Worm (Caenorhabditis elegans) whole organism, L1 larva: ENCODE data around the gene otub-1.

ENCODE experiments used
- C04F5.9 ChIP-seq: sonication (generic microtip); optimal IDR thresholded peaks from 2 replicates; lab custom pipeline; 2016; ENCODE audit warnings: missing genetic modification characterization, missing compliant biosample characterization
- C16A3.4 ChIP-seq: fragments of 150-350 bp; optimal IDR thresholded peaks from 2 replicates; lab custom pipeline; 2014; ENCODE audit warnings: missing biosample characterization, missing genetic modification characterization
- Y116A8C.19 ChIP-seq: sonication (generic microtip); optimal IDR thresholded peaks from 2 replicates; lab custom pipeline; 2016; ENCODE audit warnings: missing compliant biosample characterization, missing genetic modification characterization, borderline replicate concordance
- aha-1 ChIP-seq: fragments of 150-350 bp; optimal IDR thresholded peaks from 2 replicates; lab custom pipeline; 2014; ENCODE audit warnings: missing biosample characterization, missing genetic modification characterization
- alr-1 ChIP-seq: fragments of 200-800 bp; sonication (Bioruptor generic); optimal IDR thresholded peaks from 2 replicates; lab custom pipeline; 2018; ENCODE audit warnings: borderline replicate concordance, mild to moderate bottlenecking, missing genetic modification characterization, missing compliant biosample characterization
- aly-2 ChIP-seq: fragments of 150-350 bp; optimal IDR thresholded peaks from 2 replicates; lab custom pipeline; 2014; ENCODE audit warnings: missing biosample characterization, missing genetic modification characterization
- ama-1 ChIP-seq: fragments of 150-350 bp; optimal IDR thresholded peaks from 2 replicates; lab custom pipeline; 2014
- blmp-1 ChIP-seq: fragments of 150-350 bp; optimal IDR thresholded peaks from 2 replicates; lab custom pipeline; 2014; ENCODE audit warnings: missing biosample characterization, missing genetic modification characterization
- ceh-63 ChIP-seq: fragments of 200-800 bp; sonication (Bioruptor generic); optimal IDR thresholded peaks from 2 replicates; lab custom pipeline; 2018; ENCODE audit warnings: mild to moderate bottlenecking, missing genetic modification characterization, missing compliant biosample characterization
- ceh-88 ChIP-seq: fragments of 200-800 bp; sonication (Bioruptor generic); IDR thresholded peaks from 2 replicates; pipeline ENCODE4 v1.3.6; 2022; ENCODE audit warnings: missing genetic modification characterization, missing compliant biosample characterization
- ceh-90 ChIP-seq: sonication (generic microtip); optimal IDR thresholded peaks from 2 replicates; lab custom pipeline; 2016; ENCODE audit warnings: missing genetic modification characterization, missing compliant biosample characterization
- ces-1 ChIP-seq: fragments of 150-350 bp; optimal IDR thresholded peaks from 2 replicates; lab custom pipeline; 2014; ENCODE audit warnings: missing biosample characterization, missing genetic modification reagents, missing genetic modification characterization
- dpl-1 ChIP-seq, 3 experiments: fragments of 150-350 bp in 2 of 3; sonication (generic microtip) in 1 of 3; optimal IDR thresholded peaks; 2 replicates each; lab custom pipeline; 2014 to 2017; ENCODE audit warnings: missing biosample characterization in 3 of 3, missing genetic modification characterization in 3 of 3, missing genetic modification reagents in 3 of 3
- dsc-1 ChIP-seq: sonication (generic microtip); optimal IDR thresholded peaks from 2 replicates; lab custom pipeline; 2016; ENCODE audit warnings: mild to moderate bottlenecking, missing genetic modification characterization, missing compliant biosample characterization
- efl-3 ChIP-seq: fragments of 200-800 bp; sonication (Bioruptor generic); optimal IDR thresholded peaks from 2 replicates; lab custom pipeline; 2018; ENCODE audit warnings: mild to moderate bottlenecking, missing genetic modification characterization, missing compliant biosample characterization
- egl-13 ChIP-seq: sonication (generic microtip); optimal IDR thresholded peaks from 2 replicates; lab custom pipeline; 2016; ENCODE audit warnings: missing genotype, missing genetic modification reagents, missing genetic modification characterization, missing compliant biosample characterization
- egl-27 ChIP-seq, 2 experiments: fragments of 150-350 bp in 1 of 2; sonication (generic microtip); optimal IDR thresholded peaks; 3 replicates each; lab custom pipeline; 2017 to 2018; ENCODE audit warnings: missing biosample characterization in 2 of 2, missing genetic modification characterization in 2 of 2, missing genetic modification reagents in 2 of 2
- fkh-10 ChIP-seq: sonication (generic microtip); optimal IDR thresholded peaks from 2 replicates; lab custom pipeline; 2017; ENCODE audit warnings: missing biosample characterization, missing genetic modification reagents, missing genetic modification characterization
- fkh-4 ChIP-seq: sonication (generic microtip); optimal IDR thresholded peaks from 2 replicates; lab custom pipeline; 2016; ENCODE audit warnings: missing compliant biosample characterization, missing genetic modification characterization, borderline replicate concordance
- fos-1 ChIP-seq: fragments of 150-350 bp; optimal IDR thresholded peaks from 2 replicates; lab custom pipeline; 2014; ENCODE audit warnings: missing biosample characterization, missing genetic modification characterization
- grh-1 ChIP-seq: fragments of 200-800 bp; sonication (Bioruptor generic); IDR thresholded peaks from 2 replicates; pipeline ENCODE4 v1.3.6; 2022; ENCODE audit warnings: missing genetic modification reagents, missing genetic modification characterization, missing compliant biosample characterization
- hlh-17 ChIP-seq: fragments of 200-800 bp; sonication (Bioruptor generic); optimal IDR thresholded peaks from 2 replicates; lab custom pipeline; 2018; ENCODE audit warnings: missing genetic modification characterization, mild to moderate bottlenecking, missing compliant biosample characterization, moderate library complexity, borderline replicate concordance
- hpl-2 ChIP-seq: fragments of 150-350 bp; optimal IDR thresholded peaks from 2 replicates; lab custom pipeline; 2014; ENCODE audit warnings: missing biosample characterization, missing genetic modification reagents, missing genetic modification characterization
- irx-1 ChIP-seq: sonication (generic microtip); optimal IDR thresholded peaks from 2 replicates; lab custom pipeline; 2016; ENCODE audit warnings: missing genetic modification characterization, missing compliant biosample characterization
- isw-1 ChIP-seq: fragments of 200-800 bp; sonication (Bioruptor generic); IDR thresholded peaks from 2 replicates; pipeline ENCODE4 v1.3.6; 2022; ENCODE audit warnings: missing genetic modification characterization, missing compliant biosample characterization
- jun-1 ChIP-seq: fragments of 150-350 bp; optimal IDR thresholded peaks from 2 replicates; lab custom pipeline; 2014; ENCODE audit warnings: missing biosample characterization, missing genetic modification reagents, missing genetic modification characterization
- lin-14 ChIP-seq: fragments of 200-800 bp; sonication (Bioruptor generic); optimal IDR thresholded peaks from 2 replicates; lab custom pipeline; 2018; ENCODE audit warnings: mild to moderate bottlenecking, missing genetic modification characterization, moderate library complexity, missing compliant biosample characterization
- lin-35 ChIP-seq, 2 experiments: fragments of 150-350 bp; optimal IDR thresholded peaks; 2 replicates each; lab custom pipeline; 2014; ENCODE audit warnings: missing biosample characterization in 2 of 2, missing genetic modification characterization in 2 of 2, missing genetic modification reagents in 2 of 2
- lir-3 ChIP-seq: sonication (generic microtip); optimal IDR thresholded peaks from 2 replicates; lab custom pipeline; 2016; ENCODE audit warnings: mild to moderate bottlenecking, missing genetic modification characterization, moderate library complexity, missing compliant biosample characterization; ENCODE audit not compliant: poor library complexity
- lsy-2 ChIP-seq, 2 experiments: fragments of 150-350 bp; optimal IDR thresholded peaks; 2 replicates each; lab custom pipeline; 2014; ENCODE audit warnings: missing biosample characterization in 2 of 2, missing genetic modification characterization in 2 of 2
- mab-9 ChIP-seq: fragments of 200-800 bp; sonication (Bioruptor generic); IDR thresholded peaks from 2 replicates; pipeline ENCODE4 v1.3.6; 2022; ENCODE audit warnings: missing genetic modification reagents, missing genetic modification characterization, missing compliant biosample characterization
- mdl-1 ChIP-seq, 2 experiments: fragments of 150-350 bp; optimal IDR thresholded peaks; 2 replicates each; lab custom pipeline; 2014 to 2017; ENCODE audit warnings: missing biosample characterization in 2 of 2, missing genetic modification characterization in 2 of 2, inconsistent platforms in 1 of 2
- mep-1 ChIP-seq: fragments of 150-350 bp; optimal IDR thresholded peaks from 2 replicates; lab custom pipeline; 2014; ENCODE audit warnings: missing biosample characterization, missing genetic modification characterization
- nhr-11 ChIP-seq: fragments of 150-350 bp; optimal IDR thresholded peaks from 2 replicates; lab custom pipeline; 2014; ENCODE audit warnings: missing biosample characterization, missing genetic modification characterization
- nhr-12 ChIP-seq: sonication (generic microtip); optimal IDR thresholded peaks from 2 replicates; lab custom pipeline; 2017; ENCODE audit warnings: missing biosample characterization, missing genetic modification characterization
- nhr-19 ChIP-seq: fragments of 200-800 bp; sonication (Bioruptor generic); conservative IDR thresholded peaks from 2 replicates; pipeline ENCODE4 v1.3.6; 2022; ENCODE audit warnings: missing genetic modification characterization, missing compliant biosample characterization
- nhr-20 ChIP-seq: sonication (generic microtip); optimal IDR thresholded peaks from 2 replicates; lab custom pipeline; 2016; ENCODE audit warnings: mild to moderate bottlenecking, missing genetic modification characterization, missing compliant biosample characterization
- nhr-28 ChIP-seq: fragments of 150-350 bp; optimal IDR thresholded peaks from 2 replicates; lab custom pipeline; 2014; ENCODE audit warnings: missing biosample characterization, missing genetic modification characterization
- nhr-76 ChIP-seq: sonication (generic microtip); optimal IDR thresholded peaks from 2 replicates; lab custom pipeline; 2017; ENCODE audit warnings: missing biosample characterization, missing genetic modification characterization
- nhr-77 ChIP-seq: fragments of 150-350 bp; optimal IDR thresholded peaks from 2 replicates; lab custom pipeline; 2014; ENCODE audit warnings: missing biosample characterization, missing genetic modification characterization
- nhr-90 ChIP-seq: sonication (generic microtip); optimal IDR thresholded peaks from 2 replicates; lab custom pipeline; 2016; ENCODE audit warnings: mild to moderate bottlenecking, missing genetic modification characterization, missing compliant biosample characterization; ENCODE audit not compliant: poor library complexity
- pag-3 ChIP-seq: sonication (generic microtip); optimal IDR thresholded peaks from 2 replicates; lab custom pipeline; 2017; ENCODE audit warnings: missing genetic modification characterization, mild to moderate bottlenecking, missing compliant biosample characterization, antibody characterized with exemption, borderline replicate concordance; ENCODE audit not compliant: insufficient read depth
- snpc-4 ChIP-seq: fragments of 150-350 bp; optimal IDR thresholded peaks from 2 replicates; lab custom pipeline; 2014; ENCODE audit warnings: missing biosample characterization, missing genetic modification characterization
- sox-4 ChIP-seq: sonication (generic microtip); optimal IDR thresholded peaks from 2 replicates; lab custom pipeline; 2016; ENCODE audit warnings: missing genetic modification characterization, missing compliant biosample characterization
- sup-37 ChIP-seq: fragments of 200-800 bp; sonication (Bioruptor generic); optimal IDR thresholded peaks from 2 replicates; lab custom pipeline; 2018; ENCODE audit warnings: mild to moderate bottlenecking, missing genetic modification characterization, missing compliant biosample characterization
- tbx-2 ChIP-seq: sonication (generic microtip); optimal IDR thresholded peaks from 2 replicates; lab custom pipeline; 2016; ENCODE audit warnings: missing genetic modification characterization, missing compliant biosample characterization
- unc-130 ChIP-seq: fragments of 150-350 bp; optimal IDR thresholded peaks from 2 replicates; lab custom pipeline; 2017; ENCODE audit warnings: missing biosample characterization, missing genetic modification characterization, inconsistent platforms
- unc-62 ChIP-seq: fragments of 150-350 bp; optimal IDR thresholded peaks from 2 replicates; lab custom pipeline; 2014; ENCODE audit warnings: missing biosample characterization, missing genetic modification reagents, missing genetic modification characterization
- unc-98 ChIP-seq: fragments of 200-800 bp; sonication (Bioruptor generic); IDR thresholded peaks from 2 replicates; pipeline ENCODE4 v1.3.6; 2022; ENCODE audit warnings: missing genetic modification characterization, missing compliant biosample characterization
- ztf-11 ChIP-seq, 2 experiments: sonication (generic microtip); optimal IDR thresholded peaks; 2 replicates each; lab custom pipeline; 2016 to 2017; ENCODE audit warnings: missing genetic modification characterization in 2 of 2, missing biosample characterization in 1 of 2, missing compliant biosample characterization in 1 of 2
- ztf-4 ChIP-seq: fragments of 150-350 bp; optimal IDR thresholded peaks from 2 replicates; lab custom pipeline; 2014; ENCODE audit warnings: missing biosample characterization, missing genetic modification characterization

otub-1 gene

DNA sequence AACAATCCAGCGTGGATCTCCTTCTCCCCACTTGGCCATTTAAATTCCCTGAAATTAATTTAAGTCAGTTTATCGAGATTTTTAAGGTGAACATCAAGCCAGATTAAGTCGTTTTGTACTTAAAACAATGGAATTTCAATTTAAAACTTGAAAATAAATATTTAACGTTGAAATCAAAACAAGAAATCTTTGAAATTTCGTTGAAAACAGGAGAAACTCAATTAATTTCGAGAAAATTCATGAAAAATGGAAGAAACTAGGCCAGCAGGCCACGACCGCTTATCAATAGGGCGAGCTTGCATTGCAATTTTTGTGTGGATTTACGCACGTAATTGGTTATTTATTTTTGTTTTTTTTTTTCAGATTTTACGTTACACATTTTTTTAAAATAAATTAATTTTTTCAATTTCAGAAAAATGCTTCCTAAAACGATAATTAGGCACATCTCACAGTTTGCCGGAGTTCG is 19.3 kb downstream of the otub-1 start, which contains the start of the genes ahsa-1 and C01G10.7 (continued):
- TF ChIP-seq Y116A8C.19 (tag; lab: Kevin White, UChicago) (peak; percentile 69), ceh-90 (tag; lab: Kevin White, UChicago) (peak; percentile 92), dpl-1 (GFP tag; optimal IDR thresholded peaks at IDR 0.05; lab: Kevin White, UChicago) (peak; percentile 76 to 86 (median 84)), sox-4 (peak; percentile 91), nhr-19 (GFP tag; lab: Robert Waterston, UW) (peak; percentile 87), fkh-10 (GFP tag; lab: Kevin White, UChicago) (peak; percentile 56), C16A3.4 (peak; percentile 93), nhr-11 (tag; lab: Kevin White, UChicago) (no peak), snpc-4 (tag; lab: Kevin White, UChicago) (peak; percentile 87), grh-1 (peak; percentile 74), hpl-2 (GFP tag; lab: Kevin White, UChicago) (peak; percentile 60), mep-1 (tag; lab: Kevin White, UChicago) (peak; percentile 96), ces-1 (GFP tag; lab: Kevin White, UChicago) (no peak), irx-1 (tag; lab: Kevin White, UChicago) (peak; percentile 92), lsy-2 (tag; optimal IDR thresholded peaks at IDR 0.05; lab: Kevin White, UChicago) (peak; percentile 89 to 93), efl-3 (GFP tag; lab: Kevin White, UChicago) (no peak), aha-1 (peak; percentile 36), lir-3 (tag; lab: Kevin White, UChicago) (peak; percentile 97), pag-3 (tag; lab: Kevin White, UChicago) (no peak), egl-13 (tag; lab: Kevin White, UChicago) (no peak), lin-35 (GFP tag; optimal IDR thresholded peaks at IDR 0.05; lab: Kevin White, UChicago) (peak; percentile 85 to 86), ama-1 (lab: Kevin White, UChicago) (peak; percentile 25), unc-62 (no peak), ceh-88 (peak; percentile 53; the same call in 1 of the 2 replicates), dsc-1 (tag; lab: Kevin White, UChicago) (peak; percentile 94), unc-98 (peak; percentile 87), egl-27 (tag; optimal IDR thresholded peaks at IDR 0.05; lab: Kevin White, UChicago) (no peak), blmp-1 (tag; lab: Kevin White, UChicago) (peak; percentile 75), nhr-12 (tag; lab: Kevin White, UChicago) (no peak), mdl-1 (tag; optimal IDR thresholded peaks at IDR 0.05; lab: Kevin White, UChicago) (peak in 1 of 2 experiments; percentile 66), jun-1 (tag; lab: Kevin White, UChicago) (peak; percentile 61), aly-2 (tag; lab: Kevin White, UChicago) (peak; percentile 38), C04F5.9 (tag; lab: Kevin White, UChicago) (peak; percentile 88), nhr-20 (peak; percentile 92), fkh-4 (tag; lab: Kevin White, UChicago) (peak; percentile 94), isw-1 (peak; percentile 87), nhr-28 (tag; lab: Kevin White, UChicago) (no peak), ceh-63 (no peak), sup-37 (GFP tag; lab: Kevin White, UChicago) (no peak), ztf-4 (tag; lab: Kevin White, UChicago) (peak; percentile 34), fos-1 (tag; lab: Kevin White, UChicago) (peak; percentile 60), ztf-11 (tag; optimal IDR thresholded peaks at IDR 0.05; lab: Kevin White, UChicago) (peak in 1 of 2 experiments; percentile 94), nhr-76 (no peak), nhr-90 (peak; percentile 95), alr-1 (tag; lab: Kevin White, UChicago) (no peak), unc-130 (peak; percentile 63), tbx-2 (peak; percentile 94), mab-9 (peak; percentile 73), nhr-77 (tag; lab: Kevin White, UChicago) (peak; percentile 80), lin-14 (GFP tag; lab: Kevin White, UChicago) (peak; percentile 95), hlh-17 (no peak)
